Worm (Caenorhabditis elegans) whole organism, mixed stage, embryonic: ENCODE results near the gene dnj-22.

Source experiments
- M03D4.4 ChIP-seq: sonication (generic microtip); optimal IDR thresholded peaks from 2 replicates; lab custom pipeline; 2017; ENCODE audit warnings: mild to moderate bottlenecking, missing genetic modification characterization, missing compliant biosample characterization
- blmp-1 ChIP-seq: fragments of 150-350 bp; optimal IDR thresholded peaks from 2 replicates; lab custom pipeline; 2014; ENCODE audit warnings: missing biosample characterization, missing genetic modification characterization
- ceh-39 ChIP-seq: fragments of 150-350 bp; optimal IDR thresholded peaks from 2 replicates; lab custom pipeline; 2014; ENCODE audit warnings: missing biosample characterization, missing genetic modification characterization
- ceh-43 ChIP-seq: fragments of 200-800 bp; sonication (Bioruptor generic); optimal IDR thresholded peaks from 2 replicates; lab custom pipeline; 2018; ENCODE audit warnings: mild to moderate bottlenecking, missing genetic modification characterization, moderate library complexity, missing compliant biosample characterization
- ceh-83 ChIP-seq: fragments of 200-800 bp; sonication (Bioruptor generic); optimal IDR thresholded peaks from 2 replicates; lab custom pipeline; 2018; ENCODE audit warnings: mild to moderate bottlenecking, missing genetic modification characterization, missing compliant biosample characterization
- ces-1 ChIP-seq: fragments of 150-350 bp; optimal IDR thresholded peaks from 2 replicates; lab custom pipeline; 2014; ENCODE audit warnings: missing biosample characterization, missing genetic modification reagents, missing genetic modification characterization
- cnd-1 ChIP-seq: fragments of 200-800 bp; sonication (Bioruptor generic); optimal IDR thresholded peaks from 2 replicates; lab custom pipeline; 2018; ENCODE audit warnings: mild to moderate bottlenecking, missing genetic modification characterization, missing compliant biosample characterization
- drap-1 ChIP-seq: fragments of 200-800 bp; sonication (Bioruptor generic); optimal IDR thresholded peaks from 3 replicates; lab custom pipeline; 2018; ENCODE audit warnings: mild to moderate bottlenecking, missing genetic modification characterization, missing compliant biosample characterization
- elt-1 ChIP-seq: sonication (generic microtip); optimal IDR thresholded peaks from 2 replicates; lab custom pipeline; 2017; ENCODE audit warnings: missing genetic modification characterization, mild to moderate bottlenecking, missing compliant biosample characterization, antibody characterized with exemption, moderate library complexity, borderline replicate concordance; ENCODE audit not compliant: insufficient read depth
- elt-3 ChIP-seq: fragments of 150-350 bp; optimal IDR thresholded peaks from 2 replicates; lab custom pipeline; 2014; ENCODE audit warnings: missing biosample characterization, missing genetic modification characterization
- flh-1 ChIP-seq: fragments of 200-800 bp; sonication (Bioruptor generic); optimal IDR thresholded peaks from 2 replicates; lab custom pipeline; 2018; ENCODE audit warnings: mild to moderate bottlenecking, missing genetic modification characterization, moderate library complexity, missing compliant biosample characterization
- hlh-1 ChIP-seq: fragments of 150-350 bp; optimal IDR thresholded peaks from 2 replicates; lab custom pipeline; 2014; ENCODE audit warnings: missing biosample characterization, missing genetic modification reagents, missing genetic modification characterization
- lin-13 ChIP-seq: fragments of 150-350 bp; optimal IDR thresholded peaks from 2 replicates; lab custom pipeline; 2014; ENCODE audit warnings: missing biosample characterization, missing genetic modification characterization
- lin-32 ChIP-seq: fragments of 200-800 bp; sonication (Bioruptor generic); optimal IDR thresholded peaks from 2 replicates; lab custom pipeline; 2018; ENCODE audit warnings: mild to moderate bottlenecking, missing genetic modification characterization, missing compliant biosample characterization
- lsy-2 ChIP-seq: fragments of 150-350 bp; optimal IDR thresholded peaks from 2 replicates; lab custom pipeline; 2014; ENCODE audit warnings: missing biosample characterization, missing genetic modification characterization
- mab-5 ChIP-seq: fragments of 150-350 bp; optimal IDR thresholded peaks from 2 replicates; lab custom pipeline; 2014; ENCODE audit warnings: missing biosample characterization, missing genetic modification characterization
- mls-2 ChIP-seq: sonication (generic microtip); optimal IDR thresholded peaks from 2 replicates; lab custom pipeline; 2016; ENCODE audit warnings: mild to moderate bottlenecking, missing genetic modification characterization, moderate library complexity, missing compliant biosample characterization
- nhr-2 ChIP-seq: fragments of 150-350 bp; optimal IDR thresholded peaks from 2 replicates; lab custom pipeline; 2014; ENCODE audit warnings: missing biosample characterization, missing genetic modification characterization
- nhr-237 ChIP-seq: fragments of 150-350 bp; optimal IDR thresholded peaks from 2 replicates; lab custom pipeline; 2014; ENCODE audit warnings: missing biosample characterization, missing genetic modification characterization
- nhr-28 ChIP-seq: fragments of 150-350 bp; optimal IDR thresholded peaks from 2 replicates; lab custom pipeline; 2014; ENCODE audit warnings: missing biosample characterization, missing genetic modification characterization
- nhr-76 ChIP-seq: sonication (generic microtip); optimal IDR thresholded peaks from 2 replicates; lab custom pipeline; 2017; ENCODE audit warnings: missing biosample characterization, missing genetic modification characterization
- pha-4 ChIP-seq: fragments of 150-350 bp; optimal IDR thresholded peaks from 2 replicates; lab custom pipeline; 2018; ENCODE audit warnings: missing biosample characterization, missing genetic modification reagents, missing genetic modification characterization
- sem-2 ChIP-seq: fragments of 200-800 bp; sonication (Bioruptor generic); optimal IDR thresholded peaks from 2 replicates; lab custom pipeline; 2018; ENCODE audit warnings: mild to moderate bottlenecking, missing genetic modification characterization, missing compliant biosample characterization
- snpc-4 ChIP-seq: fragments of 150-350 bp; optimal IDR thresholded peaks from 2 replicates; lab custom pipeline; 2014; ENCODE audit warnings: missing biosample characterization, missing genetic modification characterization
- sptf-1 ChIP-seq: sonication (generic microtip); optimal IDR thresholded peaks from 2 replicates; lab custom pipeline; 2017; ENCODE audit warnings: mild to moderate bottlenecking, missing genetic modification characterization, moderate library complexity, missing compliant biosample characterization
- tbx-8 ChIP-seq: fragments of 200-800 bp; sonication (Bioruptor generic); optimal IDR thresholded peaks from 2 replicates; lab custom pipeline; 2018; ENCODE audit warnings: mild to moderate bottlenecking, missing genetic modification characterization, moderate library complexity, missing compliant biosample characterization
- unc-120 ChIP-seq: sonication (generic microtip); optimal IDR thresholded peaks from 2 replicates; lab custom pipeline; 2017; ENCODE audit warnings: missing genetic modification characterization, missing compliant biosample characterization; ENCODE audit not compliant: poor library complexity, severe bottlenecking
- unc-62 ChIP-seq: fragments of 150-350 bp; optimal IDR thresholded peaks from 2 replicates; lab custom pipeline; 2014; ENCODE audit warnings: missing biosample characterization, missing genetic modification reagents, missing genetic modification characterization
- zip-8 ChIP-seq: fragments of 150-350 bp; optimal IDR thresholded peaks from 2 replicates; lab custom pipeline; 2014; ENCODE audit warnings: missing biosample characterization, missing genetic modification characterization
- ztf-11 ChIP-seq: fragments of 150-350 bp; optimal IDR thresholded peaks from 2 replicates; lab custom pipeline; 2014; ENCODE audit warnings: missing biosample characterization, missing genetic modification characterization

dnj-22 gene

DNA sequence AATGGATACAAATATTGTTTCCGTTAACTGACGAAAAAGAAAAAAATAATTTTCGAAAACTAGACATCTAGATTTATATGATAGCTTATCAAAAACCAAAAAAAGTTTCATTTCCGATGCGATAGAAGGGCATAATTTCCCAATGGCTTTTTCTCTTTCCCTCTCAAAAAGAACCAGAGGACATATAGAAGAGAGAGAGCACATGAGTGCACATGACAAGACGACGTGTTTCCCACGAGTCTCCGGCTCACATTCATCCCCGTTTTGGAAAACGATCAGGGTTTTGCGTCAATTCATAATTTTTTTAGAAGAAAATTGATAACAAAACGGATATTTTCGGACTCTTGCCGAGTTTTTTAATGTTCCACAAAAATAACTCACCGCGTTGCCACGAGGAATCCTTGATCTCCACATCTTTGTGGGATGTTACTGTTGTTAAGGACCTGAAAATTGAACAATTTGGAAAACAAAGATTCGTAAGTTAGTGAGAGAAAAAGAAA is 17.5 kb downstream of the dnj-22 start, which contains the start of gene lmd-3:
Gene lmd-3, minus strand, starts transcription at position 450 of the 500 bp plus-strand sequence.
- no peak for TF ChIP-seq nhr-2 (tag; lab: Kevin White, UChicago)
- TF ChIP-seq ceh-83: no peak
- TF ChIP-seq ceh-43: no peak
- no peak for TF ChIP-seq zip-8
- TF ChIP-seq hlh-1 (tag; lab: Kevin White, UChicago): no peak
- TF ChIP-seq tbx-8 (GFP tag; lab: Kevin White, UChicago): no peak
- no peak for TF ChIP-seq nhr-28 (tag; lab: Kevin White, UChicago)
- no peak for TF ChIP-seq unc-62 (GFP tag; lab: Kevin White, UChicago)
- TF ChIP-seq nhr-237 (tag; lab: Kevin White, UChicago): no peak
- TF ChIP-seq mab-5 (tag; lab: Kevin White, UChicago): no peak
- no peak for TF ChIP-seq sem-2 (GFP tag; lab: Kevin White, UChicago)
- no peak for TF ChIP-seq ces-1 (GFP tag; lab: Kevin White, UChicago)
- TF ChIP-seq ztf-11 (tag; lab: Kevin White, UChicago): no peak
- TF ChIP-seq lin-13 (tag; lab: Kevin White, UChicago): no peak
- TF ChIP-seq, all 35 proteins: peak for 0

DNA sequence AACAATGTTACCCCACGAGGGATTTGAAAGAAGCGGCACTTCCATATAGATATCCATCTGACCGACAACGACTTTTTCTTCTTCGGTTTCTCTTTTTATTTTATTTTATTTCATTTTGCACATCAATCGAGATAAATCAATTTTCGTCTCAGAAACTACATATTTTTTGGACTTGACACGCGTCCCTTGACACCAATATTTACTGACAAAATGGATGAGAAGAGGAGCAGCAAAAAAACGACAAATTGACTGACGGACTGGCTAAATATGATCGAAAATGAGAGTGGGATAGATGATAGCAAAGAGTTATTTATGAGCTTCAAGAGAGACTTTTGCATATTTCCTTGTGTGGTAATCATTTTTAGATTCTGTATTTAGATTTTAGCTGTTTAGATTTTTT is 24.6 kb downstream of the dnj-22 start:
- TF ChIP-seq ces-1 (GFP tag; lab: Kevin White, UChicago): peak; percentile 19
- TF ChIP-seq blmp-1 (tag; lab: Kevin White, UChicago): no peak

DNA sequence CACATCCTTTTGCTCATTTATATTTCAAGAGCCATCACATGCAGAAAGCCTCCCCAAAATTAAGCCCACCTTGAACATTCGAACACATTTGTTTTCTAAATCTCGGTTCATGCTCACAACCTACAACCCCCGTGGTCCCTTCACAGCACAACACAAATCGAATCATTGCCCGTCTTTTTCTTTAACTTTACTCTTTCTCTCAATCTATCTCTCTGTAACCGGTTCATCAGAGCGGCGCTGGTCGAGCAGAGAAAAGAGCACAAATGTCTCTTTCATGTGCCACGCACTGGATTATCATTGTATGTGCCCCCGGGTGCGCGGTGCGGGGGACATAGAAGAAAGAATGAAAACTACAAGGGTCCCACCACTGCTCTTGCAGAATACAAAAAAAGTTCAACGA is 26.6 kb downstream of the dnj-22 start:
- TF ChIP-seq sem-2 (GFP tag; lab: Kevin White, UChicago) (no peak), elt-3 (tag; lab: Kevin White, UChicago) (no peak), sptf-1 (tag; lab: Kevin White, UChicago) (no peak), ces-1 (GFP tag; lab: Kevin White, UChicago) (peak; percentile 82), unc-62 (GFP tag; lab: Kevin White, UChicago) (no peak), unc-120 (no peak)

DNA sequence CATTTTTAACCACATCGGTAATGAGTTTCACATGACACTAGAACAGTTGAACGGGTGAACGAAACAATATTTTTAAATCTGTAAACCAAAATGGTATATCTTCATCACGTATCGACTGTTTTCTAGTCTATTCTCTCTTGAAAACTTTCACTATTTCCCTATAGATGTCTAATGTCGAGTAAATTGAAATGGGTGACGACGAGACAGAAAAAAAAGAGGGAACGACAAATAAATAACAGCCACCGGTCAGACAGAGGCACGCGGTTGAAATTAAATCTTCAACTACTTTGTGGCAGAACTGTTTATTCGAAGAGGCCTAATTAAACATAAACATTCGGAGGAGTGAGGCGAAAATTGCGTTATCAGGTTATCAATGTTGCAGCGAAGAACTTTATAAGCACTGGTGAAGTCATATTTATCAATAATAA is 27.5 kb downstream of the dnj-22 start:
- TF ChIP-seq pha-4 (tag; lab: Kevin White, UChicago): no peak
- no peak for TF ChIP-seq lin-13 (tag; lab: Kevin White, UChicago)
- TF ChIP-seq mls-2 (tag; lab: Kevin White, UChicago): no peak
- no peak for TF ChIP-seq sptf-1 (tag; lab: Kevin White, UChicago)
- TF ChIP-seq M03D4.4 (tag; lab: Kevin White, UChicago): no peak
- no peak for TF ChIP-seq nhr-237 (tag; lab: Kevin White, UChicago)
- no peak for TF ChIP-seq ceh-83
- TF ChIP-seq lsy-2 (tag; lab: Kevin White, UChicago): no peak
- no peak for TF ChIP-seq cnd-1 (tag; lab: Kevin White, UChicago)
- TF ChIP-seq nhr-2 (tag; lab: Kevin White, UChicago): no peak
- TF ChIP-seq unc-120: no peak
- no peak for TF ChIP-seq drap-1 (GFP tag; lab: Kevin White, UChicago)
- TF ChIP-seq flh-1 (GFP tag; lab: Kevin White, UChicago): no peak
- no peak for TF ChIP-seq ztf-11 (tag; lab: Kevin White, UChicago)
- no peak for TF ChIP-seq nhr-28 (tag; lab: Kevin White, UChicago)
- TF ChIP-seq snpc-4: no peak
- TF ChIP-seq unc-62 (GFP tag; lab: Kevin White, UChicago): no peak
- TF ChIP-seq elt-3 (tag; lab: Kevin White, UChicago): no peak
- no peak for TF ChIP-seq lin-32 (GFP tag; lab: Kevin White, UChicago)

DNA sequence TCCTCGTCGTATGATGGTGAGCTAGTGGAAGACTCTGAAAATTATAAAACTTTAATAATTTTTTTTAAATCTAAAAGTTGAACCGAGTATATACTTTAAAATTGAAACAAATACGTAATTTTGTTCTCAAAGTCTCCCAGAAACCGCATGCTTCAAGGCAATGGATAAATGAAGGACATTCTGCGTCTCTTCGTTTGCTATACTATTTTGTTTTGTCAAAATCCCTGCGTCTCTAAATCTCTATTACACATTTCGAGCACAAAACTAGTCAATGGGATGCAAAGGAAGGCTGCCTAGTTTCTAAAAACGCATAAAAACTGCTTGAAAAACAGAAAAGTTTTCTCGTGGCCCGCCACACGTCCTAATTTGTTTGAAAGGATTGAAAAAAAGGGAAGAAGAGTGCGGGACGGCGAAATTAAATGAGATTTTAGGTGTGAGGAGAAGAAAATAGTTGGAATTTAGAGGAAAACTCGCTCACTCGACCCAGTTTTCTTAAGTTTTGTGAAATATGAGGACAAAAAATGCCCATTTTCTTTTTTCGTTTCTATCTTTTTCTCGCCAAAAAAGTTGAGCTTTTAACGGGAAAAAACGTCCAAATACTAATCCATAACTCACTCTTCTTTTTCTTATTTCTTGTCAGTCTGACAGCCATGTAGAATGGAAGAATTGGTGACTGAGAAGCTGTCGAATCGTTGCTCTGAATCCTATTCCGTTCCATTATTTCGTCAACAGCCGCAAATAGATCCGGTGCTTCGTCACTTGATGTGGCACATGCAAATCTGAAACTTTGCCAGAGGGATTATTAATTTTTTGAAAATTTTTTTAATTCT is 33.1 kb downstream of the dnj-22 start:
- TF ChIP-seq snpc-4 (no peak), lsy-2 (tag; lab: Kevin White, UChicago) (peak; percentile 3), unc-62 (GFP tag; lab: Kevin White, UChicago) (no peak), ceh-39 (tag; lab: Kevin White, UChicago) (no peak), nhr-76 (no peak), mls-2 (tag; lab: Kevin White, UChicago) (no peak), unc-120 (peak; percentile 2), ces-1 (GFP tag; lab: Kevin White, UChicago) (peak; percentile 78), elt-1 (no peak), pha-4 (tag; lab: Kevin White, UChicago) (no peak)
- TF ChIP-seq, all 35 proteins: peak for 3
